Worm (Caenorhabditis elegans): ENCODE measurements around the gene srg-68.

srg-68 gene

ce11 chrV:5433020-5433419 lies 32.2 kb downstream of the srg-68 start, which contains the start of gene acl-6:
Gene acl-6, plus strand, starts transcription at chrV:5433386.
- TF ChIP-seq W03F9.2 (tag; optimal IDR thresholded peaks at IDR 0.05) (peak; percentile 58), him-1 (tag; optimal IDR thresholded peaks at IDR 0.05) (no peak), dao-5 (tag; optimal IDR thresholded peaks at IDR 0.05) (no peak)

- no peak for TF ChIP-seq W03F9.2 (tag; optimal IDR thresholded peaks at IDR 0.05)
- TF ChIP-seq dao-5 (tag; optimal IDR thresholded peaks at IDR 0.05): no peak
- no peak for TF ChIP-seq him-1 (tag; optimal IDR thresholded peaks at IDR 0.05)
Observed at ce11 chrV:5432499-5432898, 32.7 kb downstream of the srg-68 start, which contains the start of gene F08F3.8. Gene F08F3.8, minus strand, starts transcription at chrV:5432599.

- no peak for TF ChIP-seq W03F9.2 (tag; optimal IDR thresholded peaks at IDR 0.05)
- TF ChIP-seq dao-5 (tag; optimal IDR thresholded peaks at IDR 0.05): no peak
- no peak for TF ChIP-seq him-1 (tag; optimal IDR thresholded peaks at IDR 0.05)
Observed at ce11 chrV:5427860-5428259, 37.4 kb downstream of the srg-68 start, which contains the start of gene rhr-1. Gene rhr-1, plus strand, starts transcription at chrV:5428160.

- TF ChIP-seq W03F9.2 (tag; optimal IDR thresholded peaks at IDR 0.05) (no peak), dao-5 (tag; optimal IDR thresholded peaks at IDR 0.05) (no peak), him-1 (tag; optimal IDR thresholded peaks at IDR 0.05) (no peak)
Observed at ce11 chrV:5426337-5426736, 38.9 kb downstream of the srg-68 start.

ce11 chrV:5425008-5425407 lies 40.2 kb downstream of the srg-68 start:
- TF ChIP-seq W03F9.2 (tag; optimal IDR thresholded peaks at IDR 0.05): no peak
- TF ChIP-seq dao-5 (tag; optimal IDR thresholded peaks at IDR 0.05): no peak
- TF ChIP-seq him-1 (tag; optimal IDR thresholded peaks at IDR 0.05): no peak

- TF ChIP-seq dao-5 (tag; optimal IDR thresholded peaks at IDR 0.05) (no peak), him-1 (tag; optimal IDR thresholded peaks at IDR 0.05) (no peak), W03F9.2 (tag; optimal IDR thresholded peaks at IDR 0.05) (no peak)
Observed at ce11 chrV:5423120-5423519, 42.1 kb downstream of the srg-68 start, which contains the start of gene cyp-14A5. Gene cyp-14A5, minus strand, starts transcription at chrV:5423282.

- TF ChIP-seq dao-5 (tag; optimal IDR thresholded peaks at IDR 0.05): no peak
- no peak for TF ChIP-seq W03F9.2 (tag; optimal IDR thresholded peaks at IDR 0.05)
- TF ChIP-seq him-1 (tag; optimal IDR thresholded peaks at IDR 0.05): no peak
Observed at ce11 chrV:5419915-5420314, 45.3 kb downstream of the srg-68 start, which contains the start of gene F08F3.6. Gene F08F3.6, minus strand, starts transcription at chrV:5420067.
